Fruit fly (Drosophila melanogaster): ENCODE results near the gene Lerp.
A peak's percentile ranks its signal among the peaks of the same experiment; 100 is the strongest.

Gene Lerp

dm6 chr3R:26881121-26881895 lies 18.4 kb upstream of the Lerp start, which contains the start of the genes ro and T48:
Gene ro, minus strand, starts transcription at chr3R:26881171.
Gene T48, plus strand, starts transcription at chr3R:26881734.
- TF ChIP-seq GATAd (GFP tag; optimal IDR thresholded peaks at IDR 0.05): peak; percentile 1
- peak; percentile 27 for TF ChIP-seq h (GFP tag; optimal IDR thresholded peaks at IDR 0.05)
- peak; percentile 15 for TF ChIP-seq psq (GFP tag; optimal IDR thresholded peaks at IDR 0.05)
- TF ChIP-seq Hnf4 (GFP tag; optimal IDR thresholded peaks at IDR 0.05): peak; percentile 11
- no peak for TF ChIP-seq Hr78 (GFP tag; optimal IDR thresholded peaks at IDR 0.05)
- no peak for TF ChIP-seq woc (GFP tag; optimal IDR thresholded peaks at IDR 0.05)
- peak; percentile 32 for TF ChIP-seq rgr (GFP tag; optimal IDR thresholded peaks at IDR 0.05)
- TF ChIP-seq CG9705 (GFP tag; optimal IDR thresholded peaks at IDR 0.05): no peak
- peak; percentile 63 for TF ChIP-seq Myc (optimal IDR thresholded peaks at IDR 0.05)
- peak; percentile 32 for TF ChIP-seq N (GFP tag; optimal IDR thresholded peaks at IDR 0.05)
- peak; percentile 30 for TF ChIP-seq OdsH (GFP tag; optimal IDR thresholded peaks at IDR 0.05)
- peak in 1 of 2 experiments; percentile 22 for TF ChIP-seq foxo (GFP tag; optimal IDR thresholded peaks at IDR 0.05)
- no peak for TF ChIP-seq Rel (GFP tag; optimal IDR thresholded peaks at IDR 0.05)
- peak; percentile 13 for TF ChIP-seq Rel (tag; optimal IDR thresholded peaks at IDR 0.05)
- peak; percentile 39 for TF ChIP-seq fru (GFP tag; optimal IDR thresholded peaks at IDR 0.05)
- no peak for TF ChIP-seq Mio (GFP tag; optimal IDR thresholded peaks at IDR 0.05)
- TF ChIP-seq tai (GFP tag; optimal IDR thresholded peaks at IDR 0.05): no peak
- peak; percentile 5 for TF ChIP-seq Dif (GFP tag; optimal IDR thresholded peaks at IDR 0.05; ENCODE audit: partially characterized antibody)
- TF ChIP-seq HLH106 (tag; optimal IDR thresholded peaks at IDR 0.05): peak; percentile 28

- no peak for TF ChIP-seq sage (GFP tag; optimal IDR thresholded peaks at IDR 0.05)
- no peak for TF ChIP-seq rgr (GFP tag; optimal IDR thresholded peaks at IDR 0.05)
- no peak for TF ChIP-seq foxo (GFP tag; optimal IDR thresholded peaks at IDR 0.05)
- TF ChIP-seq dmrt93B (GFP tag; optimal IDR thresholded peaks at IDR 0.05): no peak
- TF ChIP-seq dsf (GFP tag; optimal IDR thresholded peaks at IDR 0.05; ENCODE audit: borderline replicate concordance): no peak
- no peak for TF ChIP-seq Jra (GFP tag; optimal IDR thresholded peaks at IDR 0.05)
- TF ChIP-seq jim (GFP tag; optimal IDR thresholded peaks at IDR 0.05): no peak
- no peak for TF ChIP-seq OdsH (GFP tag; optimal IDR thresholded peaks at IDR 0.05)
- no peak for TF ChIP-seq GATAd (GFP tag; optimal IDR thresholded peaks at IDR 0.05)
Measured at dm6 chr3R:26876851-26877250, 13.9 kb upstream of the Lerp start.

dm6 chr3R:26876432-26876831 lies 13.5 kb upstream of the Lerp start, which contains the start of gene CG5500:
Gene CG5500, plus strand, starts transcription at chr3R:26876630.
- TF ChIP-seq Rel (GFP tag; optimal IDR thresholded peaks at IDR 0.05) (no peak), Rel (tag; optimal IDR thresholded peaks at IDR 0.05) (peak; percentile 75), foxo (GFP tag; optimal IDR thresholded peaks at IDR 0.05) (no peak)

dm6 chr3R:26875544-26876027 lies 12.7 kb upstream of the Lerp start, which contains the start of gene Rb97D:
Gene Rb97D, minus strand, starts transcription at chr3R:26875742.
- TF ChIP-seq Dfd (GFP tag; optimal IDR thresholded peaks at IDR 0.05) (no peak), foxo (GFP tag; optimal IDR thresholded peaks at IDR 0.05) (peak in 1 of 2 experiments; percentile 80), br (GFP tag; optimal IDR thresholded peaks at IDR 0.05) (peak; percentile 69), Hnf4 (GFP tag; optimal IDR thresholded peaks at IDR 0.05) (peak; percentile 82), Hr83 (GFP tag; optimal IDR thresholded peaks at IDR 0.05; ENCODE audit: poor library complexity, severe bottlenecking) (peak; percentile 73), tai (GFP tag; optimal IDR thresholded peaks at IDR 0.05) (no peak), sv (GFP tag; optimal IDR thresholded peaks at IDR 0.05) (peak; percentile 37), Sp1 (GFP tag; optimal IDR thresholded peaks at IDR 0.05) (peak; percentile 71), sage (GFP tag; optimal IDR thresholded peaks at IDR 0.05) (no peak), jim (GFP tag; optimal IDR thresholded peaks at IDR 0.05) (no peak), pan (optimal IDR thresholded peaks at IDR 0.05) (no peak), HLH106 (tag; optimal IDR thresholded peaks at IDR 0.05) (peak; percentile 82), rgr (GFP tag; optimal IDR thresholded peaks at IDR 0.05) (peak; percentile 79), OdsH (GFP tag; optimal IDR thresholded peaks at IDR 0.05) (peak; percentile 67), Myc (optimal IDR thresholded peaks at IDR 0.05) (no peak), CG9705 (GFP tag; optimal IDR thresholded peaks at IDR 0.05) (peak; percentile 64), Mio (GFP tag; optimal IDR thresholded peaks at IDR 0.05) (no peak), N (GFP tag; optimal IDR thresholded peaks at IDR 0.05) (no peak), usp (GFP tag; optimal IDR thresholded peaks at IDR 0.05) (no peak), ey (GFP tag; optimal IDR thresholded peaks at IDR 0.05) (peak; percentile 70), h (GFP tag; optimal IDR thresholded peaks at IDR 0.05) (peak; percentile 84), Jra (GFP tag; optimal IDR thresholded peaks at IDR 0.05) (peak; percentile 62), Dif (GFP tag; optimal IDR thresholded peaks at IDR 0.05; ENCODE audit: partially characterized antibody) (no peak), CG32264 (GFP tag; optimal IDR thresholded peaks at IDR 0.05) (peak; percentile 36), dmrt93B (GFP tag; optimal IDR thresholded peaks at IDR 0.05) (peak; percentile 63), psq (GFP tag; optimal IDR thresholded peaks at IDR 0.05) (peak; percentile 34), Rel (GFP tag; optimal IDR thresholded peaks at IDR 0.05) (no peak), Rel (tag; optimal IDR thresholded peaks at IDR 0.05) (peak; percentile 97), woc (GFP tag; optimal IDR thresholded peaks at IDR 0.05) (peak; percentile 81), brk (GFP tag; optimal IDR thresholded peaks at IDR 0.05) (no peak), dsf (GFP tag; optimal IDR thresholded peaks at IDR 0.05; ENCODE audit: borderline replicate concordance) (peak; percentile 28), fru (GFP tag; optimal IDR thresholded peaks at IDR 0.05) (peak; percentile 75)
